Worm (Caenorhabditis elegans): ENCODE data around the gene F53G2.1.
A peak's percentile ranks its signal among the peaks of the same experiment; 100 is the strongest.

Gene F53G2.1

DNA sequence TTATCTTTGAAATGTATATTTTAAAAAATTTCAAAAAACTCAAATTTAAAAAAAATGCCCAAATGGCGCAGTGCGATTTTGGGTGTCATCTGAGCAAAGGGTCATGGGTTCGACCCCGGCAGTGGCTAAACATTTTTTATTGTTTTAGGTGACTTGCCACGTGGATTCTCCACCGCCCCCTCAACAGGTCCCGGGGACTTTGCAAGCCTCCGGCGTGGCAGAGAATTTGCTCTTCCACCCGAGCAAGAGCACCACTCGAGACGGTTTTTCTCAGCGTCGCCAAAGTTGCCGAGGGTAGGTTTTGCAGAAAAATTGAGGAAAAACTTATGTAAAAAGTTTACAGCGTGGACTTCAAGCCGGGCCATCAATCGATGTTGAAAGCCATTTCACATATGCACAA is 43.3 kb upstream of the F53G2.1 start:
- TF ChIP-seq ceh-14 (tag; optimal IDR thresholded peaks at IDR 0.05) (no peak), hlh-8 (tag; optimal IDR thresholded peaks at IDR 0.05) (no peak), ceh-45 (GFP tag; IDR thresholded peaks at IDR 0.05) (no peak), ceh-2 (tag; optimal IDR thresholded peaks at IDR 0.05) (no peak), ttx-3 (tag; optimal IDR thresholded peaks at IDR 0.05) (no peak), lin-11 (tag; optimal IDR thresholded peaks at IDR 0.05) (no peak)

DNA sequence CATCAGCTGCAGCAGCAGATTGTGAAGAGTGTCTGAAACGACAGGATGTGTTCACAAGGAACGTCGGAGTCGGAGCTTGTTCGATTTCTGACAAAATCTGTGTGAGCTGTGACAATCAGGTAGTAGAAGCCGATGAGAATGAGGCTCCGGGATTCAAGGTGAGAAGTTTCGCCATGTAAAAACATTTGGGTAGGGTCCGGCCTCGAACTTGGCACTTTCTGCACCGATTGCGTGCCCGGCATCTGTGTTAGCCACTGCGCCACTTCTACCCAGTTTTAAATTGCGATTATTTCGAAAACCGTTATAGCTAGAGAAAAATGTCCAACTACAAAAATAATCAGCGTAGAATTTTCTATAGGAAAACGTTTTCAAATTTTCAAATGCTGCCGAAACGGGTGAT is 41.8 kb upstream of the F53G2.1 start:
- no peak for TF ChIP-seq unc-3 (GFP tag; conservative IDR thresholded peaks at IDR 0.05)
- TF ChIP-seq unc-3 (tag; optimal IDR thresholded peaks at IDR 0.05): no peak
- TF ChIP-seq npax-4 (tag; optimal IDR thresholded peaks at IDR 0.05): no peak
- no peak for TF ChIP-seq pag-3 (tag; optimal IDR thresholded peaks at IDR 0.05; ENCODE audit: borderline replicate concordance)
- TF ChIP-seq sox-2 (GFP tag; IDR thresholded peaks at IDR 0.05): no peak
- TF ChIP-seq nfya-1 (tag; optimal IDR thresholded peaks at IDR 0.05): no peak
- no peak for TF ChIP-seq ceh-18 (tag; optimal IDR thresholded peaks at IDR 0.05)
- no peak for TF ChIP-seq K09A11.1 (tag; optimal IDR thresholded peaks at IDR 0.05; ENCODE audit: insufficient read depth)
- TF ChIP-seq hlh-13 (GFP tag; optimal IDR thresholded peaks at IDR 0.05): no peak
- no peak for TF ChIP-seq C08G9.2 (tag; optimal IDR thresholded peaks at IDR 0.05)
- no peak for TF ChIP-seq T23F11.4 (GFP tag; optimal IDR thresholded peaks at IDR 0.05)
- no peak for TF ChIP-seq tbx-2 (tag; optimal IDR thresholded peaks at IDR 0.05)
- no peak for TF ChIP-seq elt-4 (tag; optimal IDR thresholded peaks at IDR 0.05)
- TF ChIP-seq nhr-11 (tag; optimal IDR thresholded peaks at IDR 0.05): no peak
- TF ChIP-seq ama-1 (optimal IDR thresholded peaks at IDR 0.05): no peak
- no peak for TF ChIP-seq lim-6 (tag; optimal IDR thresholded peaks at IDR 0.05)
- TF ChIP-seq ceh-19 (GFP tag; optimal IDR thresholded peaks at IDR 0.05): no peak
- TF ChIP-seq pros-1 (tag; optimal IDR thresholded peaks at IDR 0.05): no peak
- TF ChIP-seq fax-1 (tag; optimal IDR thresholded peaks at IDR 0.05): no peak

- TF ChIP-seq tbx-7 (tag; optimal IDR thresholded peaks at IDR 0.05) (peak; percentile 55), mec-3 (tag; optimal IDR thresholded peaks at IDR 0.05; ENCODE audit: borderline replicate concordance) (peak; percentile 59), C08G9.2 (tag; optimal IDR thresholded peaks at IDR 0.05) (peak; percentile 79), tbx-2 (tag; optimal IDR thresholded peaks at IDR 0.05) (peak; percentile 67), ref-2 (tag; optimal IDR thresholded peaks at IDR 0.05) (peak; percentile 40), ceh-48 (tag; optimal IDR thresholded peaks at IDR 0.05) (peak; percentile 38), rnt-1 (tag; optimal IDR thresholded peaks at IDR 0.05) (peak; percentile 9), hlh-8 (tag; optimal IDR thresholded peaks at IDR 0.05) (peak; percentile 57), lim-6 (tag; optimal IDR thresholded peaks at IDR 0.05) (peak; percentile 9), che-1 (tag; optimal IDR thresholded peaks at IDR 0.05) (peak; percentile 16), syd-9 (tag; optimal IDR thresholded peaks at IDR 0.05) (no peak), ets-4 (tag; optimal IDR thresholded peaks at IDR 0.05) (peak; percentile 57), npax-4 (tag; optimal IDR thresholded peaks at IDR 0.05) (no peak), F13H6.1 (tag; optimal IDR thresholded peaks at IDR 0.05) (peak; percentile 10), ceh-31 (tag; optimal IDR thresholded peaks at IDR 0.05) (peak; percentile 76), elt-4 (tag; optimal IDR thresholded peaks at IDR 0.05) (no peak), ceh-14 (tag; optimal IDR thresholded peaks at IDR 0.05) (no peak), ceh-2 (tag; optimal IDR thresholded peaks at IDR 0.05) (peak; percentile 10), zip-5 (tag; optimal IDR thresholded peaks at IDR 0.05) (peak; percentile 25)
Observed at ce11 chrII:2450990-2451389, 37.5 kb upstream of the F53G2.1 start.

DNA sequence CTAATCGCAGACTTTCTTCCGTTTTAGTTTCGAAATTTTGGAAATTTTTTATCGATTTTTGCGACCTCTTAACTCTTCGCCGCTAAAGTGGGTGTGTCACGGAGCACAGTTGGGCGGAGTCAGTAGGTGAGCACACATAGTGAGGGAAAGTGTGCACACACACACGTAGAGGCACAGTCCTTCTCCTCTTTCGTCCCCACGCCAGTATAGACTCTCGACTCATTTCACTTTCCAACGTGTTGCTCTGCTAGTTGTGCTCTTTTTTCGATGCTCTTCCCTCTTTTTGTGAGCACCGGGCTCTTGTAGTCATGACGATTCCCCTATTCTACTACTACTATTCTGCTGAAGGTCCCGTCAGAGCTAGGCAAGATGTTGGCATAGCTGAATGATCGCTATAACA is 36.0 kb upstream of the F53G2.1 start:
- no peak for TF ChIP-seq unc-42 (tag; optimal IDR thresholded peaks at IDR 0.05)
- peak; percentile 13 for TF ChIP-seq nfya-1 (tag; optimal IDR thresholded peaks at IDR 0.05)
- no peak for TF ChIP-seq unc-55 (GFP tag; optimal IDR thresholded peaks at IDR 0.05)
- peak; percentile 78 for TF ChIP-seq ama-1 (optimal IDR thresholded peaks at IDR 0.05)
- no peak for TF ChIP-seq ztf-16 (tag; optimal IDR thresholded peaks at IDR 0.05)
- TF ChIP-seq fkh-6 (tag; optimal IDR thresholded peaks at IDR 0.05): no peak
- TF ChIP-seq dve-1 (tag; optimal IDR thresholded peaks at IDR 0.05): no peak
- no peak for TF ChIP-seq C08G9.2 (tag; optimal IDR thresholded peaks at IDR 0.05)
- TF ChIP-seq pha-2 (tag; optimal IDR thresholded peaks at IDR 0.05): peak; percentile 23
- no peak for TF ChIP-seq ceh-22 (tag; optimal IDR thresholded peaks at IDR 0.05)
- TF ChIP-seq che-1 (tag; optimal IDR thresholded peaks at IDR 0.05): no peak
- no peak for TF ChIP-seq tbx-7 (tag; optimal IDR thresholded peaks at IDR 0.05)
- TF ChIP-seq gmeb-2 (tag; optimal IDR thresholded peaks at IDR 0.05): no peak
- no peak for TF ChIP-seq hlh-8 (tag; optimal IDR thresholded peaks at IDR 0.05)

Measured in whole organism, late embryonic.